Fruit fly (Drosophila melanogaster) whole organism, embryonic: Measurements from ENCODE around the gene Fbp2.

Experiments used
- C15 ChIP-seq: fragments of 200-800 bp; sonication (Bioruptor generic); IDR thresholded peaks from 3 replicates; pipeline ENCODE4 v1.3.6; 2022; ENCODE audit warnings: missing biosample characterization, missing genetic modification characterization
- CG10979 ChIP-seq: fragments of 200-800 bp; sonication (Bioruptor generic); optimal IDR thresholded peaks from 2 replicates; lab custom pipeline; 2018; ENCODE audit warnings: missing biosample characterization, mild to moderate bottlenecking, missing genetic modification characterization, moderate library complexity
- CG18011 ChIP-seq: fragments of 200-800 bp; sonication (Bioruptor generic); optimal IDR thresholded peaks from 2 replicates; lab custom pipeline; 2017; ENCODE audit warnings: missing biosample characterization, missing genetic modification characterization, mild to moderate bottlenecking, moderate library complexity, missing genotype
- CG2889 ChIP-seq: fragments of 200-800 bp; sonication (Bioruptor generic); IDR thresholded peaks from 3 replicates; pipeline ENCODE4 v1.3.6; 2022; ENCODE audit warnings: missing biosample characterization, missing genetic modification characterization
- CG33213 ChIP-seq: fragments of 200-800 bp; sonication (Bioruptor generic); optimal IDR thresholded peaks from 3 replicates; lab custom pipeline; 2016; ENCODE audit warnings: missing biosample characterization, missing genetic modification characterization
- D19B ChIP-seq: fragments of 200-800 bp; sonication (Bioruptor generic); optimal IDR thresholded peaks from 2 replicates; lab custom pipeline; 2017; ENCODE audit warnings: missing biosample characterization, mild to moderate bottlenecking, missing genetic modification characterization
- Hr39 ChIP-seq: fragments of >200 bp; optimal IDR thresholded peaks from 2 replicates; lab custom pipeline; 2017
- ap ChIP-seq: fragments of 200-800 bp; sonication (Bioruptor generic); IDR thresholded peaks from 2 replicates; pipeline ENCODE4 v1.3.6; 2022; ENCODE audit warnings: missing biosample characterization, missing genetic modification characterization
- corto ChIP-seq: fragments of 200-800 bp; sonication (Bioruptor generic); optimal IDR thresholded peaks from 2 replicates; lab custom pipeline; 2016; ENCODE audit warnings: missing biosample characterization, mild to moderate bottlenecking, missing genetic modification characterization, moderate library complexity
- gt ChIP-seq: fragments of 200-800 bp; sonication (Bioruptor generic); IDR thresholded peaks from 2 replicates; pipeline ENCODE4 v1.3.6; 2022; ENCODE audit warnings: missing biosample characterization, missing genetic modification characterization
- lola ChIP-seq, 3 experiments: fragments of >200 bp in 2 of 3; fragments of 200-800 bp in 1 of 3; sonication (Bioruptor generic) in 1 of 3; optimal IDR thresholded peaks; 2 replicates each; lab custom pipeline; 2017 to 2019; ENCODE audit warnings: missing biosample characterization in 3 of 3, missing genetic modification characterization in 3 of 3, mild to moderate bottlenecking in 1 of 3, moderate library complexity in 1 of 3

DNA sequence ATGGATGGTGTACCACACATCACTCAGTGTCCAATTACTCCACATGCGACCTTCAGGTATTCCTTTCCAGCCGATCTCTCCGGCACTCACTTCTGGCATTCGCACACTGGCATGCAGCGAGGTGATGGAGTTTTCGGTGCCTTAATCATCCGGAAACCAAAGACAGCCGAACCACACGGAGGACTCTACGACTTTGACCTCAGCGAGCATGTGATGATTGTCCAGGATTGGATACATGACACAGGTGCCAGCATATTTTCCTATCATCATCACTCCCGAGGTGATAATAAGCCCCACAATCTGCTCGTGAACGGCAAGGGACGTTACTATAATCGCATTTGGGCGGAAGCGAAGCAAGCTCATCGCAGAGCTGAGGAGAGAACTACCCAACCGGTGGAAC is 2.4 kb upstream of the Fbp2 start:
- TF ChIP-seq CG2889: no peak
- TF ChIP-seq corto (GFP tag; lab: Kevin White, UChicago): no peak
- TF ChIP-seq C15 (GFP tag; lab: Robert Waterston, UW): no peak
- TF ChIP-seq Hr39 (lab: Kevin White, UChicago): no peak
- TF ChIP-seq ap (GFP tag; lab: Robert Waterston, UW): no peak
- no peak for TF ChIP-seq CG10979 (tag; lab: Kevin White, UChicago)
- TF ChIP-seq gt (GFP tag; lab: Robert Waterston, UW): no peak
- no peak for TF ChIP-seq D19B (GFP tag; lab: Kevin White, UChicago)
- no peak for TF ChIP-seq lola (GFP tag; optimal IDR thresholded peaks at IDR 0.05; lab: Kevin White, UChicago)
- TF ChIP-seq CG33213 (GFP tag; lab: Kevin White, UChicago): no peak
- TF ChIP-seq CG18011 (GFP tag; lab: Kevin White, UChicago): no peak
